Worm (Caenorhabditis elegans): ENCODE data around the gene ZC250.5.

The ZC250.5 gene

ce11 chrV:5768292-5768695 is 37.3 kb upstream of the ZC250.5 start (continued):
- peak; percentile 45 for TF ChIP-seq unc-62 (GFP tag; optimal IDR thresholded peaks at IDR 0.05)

- TF ChIP-seq nhr-25 (tag; optimal IDR thresholded peaks at IDR 0.05) (no peak), jun-1 (tag; optimal IDR thresholded peaks at IDR 0.05) (no peak), unc-62 (GFP tag; optimal IDR thresholded peaks at IDR 0.05) (no peak), elt-2 (tag; optimal IDR thresholded peaks at IDR 0.05) (peak; percentile 81), mml-1 (tag; optimal IDR thresholded peaks at IDR 0.05) (no peak), pqm-1 (tag; optimal IDR thresholded peaks at IDR 0.05) (peak; percentile 69), pha-4 (tag; optimal IDR thresholded peaks at IDR 0.05) (no peak), ceh-28 (tag; optimal IDR thresholded peaks at IDR 0.05) (no peak), mdl-1 (tag; optimal IDR thresholded peaks at IDR 0.05) (no peak), nhr-28 (tag; optimal IDR thresholded peaks at IDR 0.05) (no peak)
These were observed 36.1 kb upstream of the ZC250.5 start for ce11 chrV:5769500-5769899.

- TF ChIP-seq egl-27 (tag; optimal IDR thresholded peaks at IDR 0.05), result no peak
- peak; percentile 14 for TF ChIP-seq nhr-23 (tag; optimal IDR thresholded peaks at IDR 0.05)
- TF ChIP-seq zag-1 (tag; optimal IDR thresholded peaks at IDR 0.05), result no peak
These were observed 35.6 kb upstream of the ZC250.5 start for ce11 chrV:5769999-5770398.

- TF ChIP-seq R02D3.7 (tag; optimal IDR thresholded peaks at IDR 0.05), result no peak
- TF ChIP-seq lin-39 (tag; optimal IDR thresholded peaks at IDR 0.05), result no peak
- peak; percentile 27 for TF ChIP-seq nhr-23 (tag; optimal IDR thresholded peaks at IDR 0.05)
- TF ChIP-seq ztf-4 (tag; optimal IDR thresholded peaks at IDR 0.05), result no peak
- TF ChIP-seq ztf-11 (tag; optimal IDR thresholded peaks at IDR 0.05), result no peak
- no peak for TF ChIP-seq nfya-1 (tag; optimal IDR thresholded peaks at IDR 0.05; ENCODE audit: insufficient read depth)
- no peak for TF ChIP-seq zag-1 (tag; optimal IDR thresholded peaks at IDR 0.05)
- TF ChIP-seq jun-1 (tag; optimal IDR thresholded peaks at IDR 0.05), result no peak
- TF ChIP-seq ama-1 (optimal IDR thresholded peaks at IDR 0.05), result peak; percentile 26
- no peak for TF ChIP-seq nhr-11 (tag; optimal IDR thresholded peaks at IDR 0.05)
- no peak for TF ChIP-seq elt-1 (tag; optimal IDR thresholded peaks at IDR 0.05)
- no peak for TF ChIP-seq fos-1 (tag; optimal IDR thresholded peaks at IDR 0.05)
- TF ChIP-seq nhr-43 (tag; optimal IDR thresholded peaks at IDR 0.05; ENCODE audit: poor library complexity, severe bottlenecking), result no peak
- TF ChIP-seq nhr-12 (tag; optimal IDR thresholded peaks at IDR 0.05), result no peak
These were observed 33.9 kb upstream of the ZC250.5 start, which contains the start of gene F44E7.3 for ce11 chrV:5771627-5772026. TSS of gene F44E7.3 (plus strand) at chrV:5771945.

DNA sequence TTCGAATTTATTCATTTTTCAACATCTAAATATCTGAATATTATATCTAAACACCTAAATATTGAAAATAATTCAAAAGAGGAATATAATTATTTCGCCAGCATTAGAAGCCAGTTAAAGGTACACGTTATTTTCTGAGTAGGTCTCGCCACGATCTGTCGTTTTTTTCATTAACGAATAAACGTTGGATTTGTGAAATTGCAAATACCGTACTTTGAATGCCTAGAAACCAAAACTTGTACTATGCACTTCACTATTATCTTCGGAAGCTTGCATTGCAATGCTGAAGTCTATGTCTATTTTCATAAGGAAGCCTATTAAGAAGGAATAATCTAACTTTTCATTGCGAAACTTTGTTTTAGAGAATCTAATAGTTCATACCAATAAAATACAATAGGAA is 33.1 kb upstream of the ZC250.5 start:
- TF ChIP-seq ceh-28 (tag; optimal IDR thresholded peaks at IDR 0.05) (no peak), nhr-11 (tag; optimal IDR thresholded peaks at IDR 0.05) (no peak), unc-39 (tag; optimal IDR thresholded peaks at IDR 0.05) (no peak), eor-1 (tag; optimal IDR thresholded peaks at IDR 0.05) (no peak), nhr-76 (tag; optimal IDR thresholded peaks at IDR 0.05) (no peak), lsy-12 (tag; optimal IDR thresholded peaks at IDR 0.05) (no peak), ama-1 (optimal IDR thresholded peaks at IDR 0.05) (no peak), ceh-16 (tag; optimal IDR thresholded peaks at IDR 0.05) (no peak), nhr-25 (tag; optimal IDR thresholded peaks at IDR 0.05) (no peak), egl-27 (tag; optimal IDR thresholded peaks at IDR 0.05) (no peak), ceh-82 (tag; optimal IDR thresholded peaks at IDR 0.05) (no peak), jun-1 (tag; optimal IDR thresholded peaks at IDR 0.05) (no peak)

DNA sequence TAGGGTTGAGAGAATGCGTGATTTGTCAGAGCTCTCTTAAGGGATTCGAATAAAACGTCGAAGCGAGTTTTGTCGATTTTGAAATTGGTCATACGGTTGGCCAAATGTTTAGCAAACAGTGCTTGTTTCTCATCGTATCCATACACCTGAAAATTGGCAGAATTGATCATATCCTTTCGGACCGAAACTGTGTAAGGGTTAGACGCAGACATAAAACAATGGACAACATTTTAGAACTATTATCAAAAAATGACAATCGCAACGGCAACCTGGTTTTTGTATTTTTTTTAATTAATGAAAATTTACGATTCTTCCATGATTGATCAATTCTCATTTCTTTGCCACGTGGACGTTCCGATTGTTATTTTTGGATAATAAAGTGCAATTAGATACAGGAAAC is 31.4 kb upstream of the ZC250.5 start:
- TF ChIP-seq ceh-9 (tag; optimal IDR thresholded peaks at IDR 0.05), result no peak
- TF ChIP-seq nfya-1 (tag; optimal IDR thresholded peaks at IDR 0.05; ENCODE audit: insufficient read depth), result no peak
- TF ChIP-seq nhr-25 (tag; optimal IDR thresholded peaks at IDR 0.05), result no peak
- TF ChIP-seq ZK546.5 (tag; optimal IDR thresholded peaks at IDR 0.05), result no peak
- TF ChIP-seq sea-2 (GFP tag; optimal IDR thresholded peaks at IDR 0.05), result no peak
- no peak for TF ChIP-seq pha-4 (tag; optimal IDR thresholded peaks at IDR 0.05)
- TF ChIP-seq ceh-16 (tag; optimal IDR thresholded peaks at IDR 0.05), result no peak
- TF ChIP-seq R02D3.7 (tag; optimal IDR thresholded peaks at IDR 0.05), result no peak
- TF ChIP-seq nhr-12 (tag; optimal IDR thresholded peaks at IDR 0.05), result no peak
- no peak for TF ChIP-seq nhr-28 (tag; optimal IDR thresholded peaks at IDR 0.05)
- no peak for TF ChIP-seq ceh-82 (tag; optimal IDR thresholded peaks at IDR 0.05)
- TF ChIP-seq zag-1 (tag; optimal IDR thresholded peaks at IDR 0.05), result no peak

All from whole organism, L3 larva.